Fruit fly (Drosophila melanogaster): ENCODE data around the gene CG13398.

CG13398 gene

DNA sequence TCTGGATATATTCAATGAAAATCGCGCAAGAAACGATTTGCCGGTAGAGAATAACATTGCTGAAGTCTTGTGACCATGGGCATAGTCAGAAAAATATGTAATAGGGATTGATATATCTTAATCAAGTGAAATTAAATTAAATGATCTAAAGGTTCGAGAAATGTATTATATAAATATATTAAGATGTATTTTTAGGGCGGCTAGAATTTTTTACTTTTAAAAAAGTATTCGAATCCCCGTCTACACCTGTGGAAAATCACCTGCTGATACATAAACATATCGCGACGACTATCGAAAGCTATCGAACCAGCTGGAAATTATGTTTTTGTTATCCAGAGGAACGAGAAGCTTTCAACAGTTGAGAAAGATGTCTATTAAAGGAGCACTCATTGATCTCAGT is 38.3 kb downstream of the CG13398 start, which contains the start of the genes CG13390 and CG17294 (continued):
- TF ChIP-seq D (optimal IDR thresholded peaks at IDR 0.05): no peak
- TF ChIP-seq D (GFP tag; optimal IDR thresholded peaks at IDR 0.05): peak; percentile 99
- peak; percentile 98 for TF ChIP-seq Bteb2 (GFP tag; optimal IDR thresholded peaks at IDR 0.05)
- TF ChIP-seq oc (tag; optimal IDR thresholded peaks at IDR 0.05): peak; percentile 100
- TF ChIP-seq Hey (tag; optimal IDR thresholded peaks at IDR 0.05): peak; percentile 92
- TF ChIP-seq Fer3 (tag; optimal IDR thresholded peaks at IDR 0.05): peak; percentile 100
- peak; percentile 99 for TF ChIP-seq salm (tag; optimal IDR thresholded peaks at IDR 0.05)
- peak; percentile 81 for TF ChIP-seq CG4282 (GFP tag; optimal IDR thresholded peaks at IDR 0.05)
- TF ChIP-seq lola (GFP tag; optimal IDR thresholded peaks at IDR 0.05): peak in 1 of 3 experiments; percentile 99
- TF ChIP-seq Bgb (GFP tag; IDR thresholded peaks at IDR 0.05; ENCODE audit: partially characterized antibody): peak; percentile 71
- peak; percentile 37; the same call in 1 of the 3 replicates for TF ChIP-seq hb (GFP tag; IDR thresholded peaks at IDR 0.05; ENCODE audit: partially characterized antibody)
- TF ChIP-seq CoRest (tag; optimal IDR thresholded peaks at IDR 0.05): peak; percentile 100

- TF ChIP-seq nmo (GFP tag; optimal IDR thresholded peaks at IDR 0.05) (no peak), CG7271 (tag; optimal IDR thresholded peaks at IDR 0.05) (no peak), caup (GFP tag; optimal IDR thresholded peaks at IDR 0.05; ENCODE audit: severe bottlenecking) (no peak), CG8478 (optimal IDR thresholded peaks at IDR 0.05) (no peak), CG1233 (GFP tag; optimal IDR thresholded peaks at IDR 0.05) (no peak), slbo (GFP tag; IDR thresholded peaks at IDR 0.05) (no peak), CG6654 (GFP tag; optimal IDR thresholded peaks at IDR 0.05) (no peak), Myb (GFP tag; optimal IDR thresholded peaks at IDR 0.05) (peak; percentile 52), tna (GFP tag; IDR thresholded peaks at IDR 0.05; ENCODE audit: partially characterized antibody) (peak; percentile 83), bsh (GFP tag; optimal IDR thresholded peaks at IDR 0.05) (no peak), jing (GFP tag; optimal IDR thresholded peaks at IDR 0.05) (no peak), Kr (GFP tag; optimal IDR thresholded peaks at IDR 0.05) (no peak), CG31441 (GFP tag; IDR thresholded peaks at IDR 0.05) (no peak), pb (GFP tag; optimal IDR thresholded peaks at IDR 0.05) (no peak), zfh1 (GFP tag; IDR thresholded peaks at IDR 0.05) (no peak), bbx (GFP tag; IDR thresholded peaks at IDR 0.05; ENCODE audit: partially characterized antibody) (peak; percentile 87), CG12659 (GFP tag; optimal IDR thresholded peaks at IDR 0.05) (no peak), CG10431 (GFP tag; optimal IDR thresholded peaks at IDR 0.05) (no peak), CG2712 (tag; optimal IDR thresholded peaks at IDR 0.05) (peak; percentile 18), tio (GFP tag; optimal IDR thresholded peaks at IDR 0.05) (no peak), Bgb (GFP tag; IDR thresholded peaks at IDR 0.05; ENCODE audit: partially characterized antibody) (peak; percentile 68; the same call in 1 of the 2 replicates), nau (GFP tag; optimal IDR thresholded peaks at IDR 0.05) (no peak), Dad (GFP tag; optimal IDR thresholded peaks at IDR 0.05) (no peak), CG2202 (tag; optimal IDR thresholded peaks at IDR 0.05) (no peak), Sin3A (optimal IDR thresholded peaks at IDR 0.05) (peak; percentile 5), MBD-R2 (GFP tag; IDR thresholded peaks at IDR 0.05) (peak; percentile 77), stwl (tag; optimal IDR thresholded peaks at IDR 0.05) (peak; percentile 86), CG11695 (GFP tag; IDR thresholded peaks at IDR 0.05) (no peak), CG7372 (GFP tag; IDR thresholded peaks at IDR 0.05) (no peak), CG8290 (GFP tag; optimal IDR thresholded peaks at IDR 0.05) (no peak), CG8290 (tag; optimal IDR thresholded peaks at IDR 0.05) (peak in 1 of 2 experiments; percentile 10), Chrac-16 (GFP tag; optimal IDR thresholded peaks at IDR 0.05) (no peak), CG10321 (GFP tag; IDR thresholded peaks at IDR 0.05) (no peak), Dek (tag; optimal IDR thresholded peaks at IDR 0.05) (no peak), ems (GFP tag; optimal IDR thresholded peaks at IDR 0.05) (no peak), her (GFP tag; optimal IDR thresholded peaks at IDR 0.05) (no peak), bigmax (GFP tag; optimal IDR thresholded peaks at IDR 0.05) (no peak), hbn (GFP tag; IDR thresholded peaks at IDR 0.05; ENCODE audit: partially characterized antibody) (peak; percentile 61), CG7928 (GFP tag; optimal IDR thresholded peaks at IDR 0.05) (no peak)
These were observed 40.8 kb downstream of the CG13398 start, which contains the start of gene Wdr82 for dm6 chr2L:8374235-8374634. TSS of gene Wdr82 (plus strand) at chr2L:8374461.

Measured in whole organism, embryonic.